Worm (Caenorhabditis elegans): ENCODE data around the gene W04B5.6.

Gene W04B5.6

DNA sequence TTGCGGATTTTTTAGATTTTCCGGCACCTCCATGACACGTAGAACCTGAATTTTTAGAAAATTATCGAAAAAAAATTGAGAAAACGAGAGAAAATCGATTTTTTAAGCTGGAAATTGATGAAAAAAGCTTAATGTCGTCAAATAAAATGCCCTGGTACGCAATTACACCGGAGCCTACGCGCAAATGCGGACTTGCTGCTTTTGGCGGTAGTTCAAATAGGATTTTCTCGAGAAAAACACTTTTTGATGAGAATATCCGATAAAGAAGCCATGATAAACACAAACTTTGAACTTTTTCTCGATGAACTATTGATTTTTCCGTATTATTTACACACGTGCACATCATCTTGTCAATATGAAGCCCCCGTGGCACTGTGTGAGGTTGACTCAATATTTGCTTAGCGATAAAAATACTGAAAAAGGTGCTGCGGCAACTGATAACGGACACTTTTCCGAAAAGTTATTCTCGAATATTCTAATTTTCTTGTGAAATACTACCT is 17.1 kb downstream of the W04B5.6 start, which contains the start of the genes W04B5.5 and W04B5.3:
Gene W04B5.5 (minus strand): TSS at position 51 of the 500 bp plus-strand sequence.
Gene W04B5.3 (plus strand): TSS at position 356 of the 500 bp plus-strand sequence.
- TF ChIP-seq ztf-23 (GFP tag; IDR thresholded peaks at IDR 0.05), result no peak
- no peak for TF ChIP-seq T22C8.4 (GFP tag; IDR thresholded peaks at IDR 0.05)
- no peak for TF ChIP-seq tab-1 (GFP tag; IDR thresholded peaks at IDR 0.05)

DNA sequence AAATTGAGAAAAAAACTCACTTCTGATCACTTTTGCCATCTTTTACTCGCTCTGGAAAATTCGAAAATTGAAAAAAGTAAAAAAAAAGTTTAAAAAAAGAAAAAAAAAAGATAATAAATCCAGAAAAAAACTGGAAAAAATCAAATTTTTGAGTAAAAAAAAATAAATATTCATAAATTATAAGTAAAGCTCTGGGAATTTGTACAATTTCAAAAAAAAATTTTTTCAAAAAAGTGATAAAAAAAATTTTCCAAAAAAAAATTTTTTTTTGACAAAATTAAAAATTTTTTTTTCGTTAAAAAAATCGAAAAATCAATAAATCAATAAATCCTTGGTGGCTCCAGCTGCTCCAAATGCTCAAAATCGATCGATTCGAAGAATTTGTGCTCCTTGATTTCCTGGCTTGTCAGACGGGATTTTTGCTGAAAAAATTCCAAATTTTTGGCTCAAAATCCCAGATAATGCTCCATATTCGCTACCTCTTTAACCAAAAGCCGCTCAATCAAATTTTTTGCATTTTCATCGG is 24.3 kb downstream of the W04B5.6 start, which contains the start of gene mrpl-30:
Gene mrpl-30 (minus strand): TSS at position 51 of the 526 bp plus-strand sequence.
- TF ChIP-seq ztf-23 (GFP tag; IDR thresholded peaks at IDR 0.05), result no peak
- 0 out of 2 replicates have a peak, but pooled peaks have one; percentile 47 for TF ChIP-seq T22C8.4 (GFP tag; IDR thresholded peaks at IDR 0.05)

DNA sequence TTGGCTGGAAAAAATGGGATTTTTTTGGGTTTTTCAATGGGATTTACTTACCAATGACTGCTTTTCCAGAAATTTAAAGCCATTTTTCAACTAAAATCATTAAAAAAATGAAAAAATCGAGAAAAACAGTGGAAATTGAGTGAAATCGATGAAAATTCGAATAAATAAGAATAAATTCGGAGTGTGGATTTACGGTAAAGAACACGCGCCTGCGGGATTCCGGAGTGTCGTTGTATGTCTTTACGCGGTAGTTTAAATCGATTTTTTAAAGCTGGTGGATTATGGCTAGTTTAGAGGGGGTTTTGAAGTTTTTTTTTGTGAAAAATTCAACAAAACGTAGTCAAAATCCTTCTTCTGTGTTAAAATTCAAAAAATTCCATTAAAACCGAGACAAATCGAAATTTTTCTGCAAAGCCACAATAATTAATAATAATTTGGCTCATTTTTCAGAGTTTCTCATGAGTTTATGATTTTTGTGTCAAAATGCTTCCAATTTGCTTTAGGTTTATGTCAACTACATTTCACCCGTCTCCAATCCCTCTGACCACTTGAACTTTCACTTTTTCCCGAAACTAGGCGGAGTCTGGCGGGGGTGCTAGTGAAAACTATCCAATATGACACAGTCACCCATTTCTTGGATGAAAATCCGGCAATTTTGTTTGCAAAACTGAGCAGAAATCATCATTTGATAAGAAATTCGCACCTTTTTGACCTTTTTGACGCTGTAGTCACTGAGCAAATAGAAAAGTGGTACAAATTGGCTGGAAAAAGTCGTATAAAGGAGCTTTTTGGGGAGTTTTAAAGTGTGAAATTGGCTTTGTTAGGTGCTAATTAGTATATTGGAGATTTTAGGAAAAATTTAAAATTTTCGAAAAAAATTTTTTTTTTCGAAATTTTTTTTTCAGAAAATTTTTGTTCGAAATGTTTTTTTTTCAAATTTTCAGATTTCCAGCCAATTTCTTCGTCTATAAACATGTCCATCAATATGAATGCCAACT is 33.8 kb downstream of the W04B5.6 start, which contains the start of the genes cic-1 and strm-1:
Gene cic-1 (minus strand): TSS at position 96 of the 998 bp plus-strand sequence.
Gene strm-1 (plus strand): TSS at position 945 of the 998 bp plus-strand sequence.
- TF ChIP-seq tab-1 (GFP tag; IDR thresholded peaks at IDR 0.05) (no peak), cog-1 (tag; optimal IDR thresholded peaks at IDR 0.05) (no peak), ztf-29 (GFP tag; IDR thresholded peaks at IDR 0.05) (no peak), ztf-23 (GFP tag; IDR thresholded peaks at IDR 0.05) (no peak), med-1 (GFP tag; optimal IDR thresholded peaks at IDR 0.05; ENCODE audit: insufficient read depth) (no peak), flt-1 (GFP tag; IDR thresholded peaks at IDR 0.05) (no peak), T22C8.4 (GFP tag; IDR thresholded peaks at IDR 0.05) (peak; percentile 66)

DNA sequence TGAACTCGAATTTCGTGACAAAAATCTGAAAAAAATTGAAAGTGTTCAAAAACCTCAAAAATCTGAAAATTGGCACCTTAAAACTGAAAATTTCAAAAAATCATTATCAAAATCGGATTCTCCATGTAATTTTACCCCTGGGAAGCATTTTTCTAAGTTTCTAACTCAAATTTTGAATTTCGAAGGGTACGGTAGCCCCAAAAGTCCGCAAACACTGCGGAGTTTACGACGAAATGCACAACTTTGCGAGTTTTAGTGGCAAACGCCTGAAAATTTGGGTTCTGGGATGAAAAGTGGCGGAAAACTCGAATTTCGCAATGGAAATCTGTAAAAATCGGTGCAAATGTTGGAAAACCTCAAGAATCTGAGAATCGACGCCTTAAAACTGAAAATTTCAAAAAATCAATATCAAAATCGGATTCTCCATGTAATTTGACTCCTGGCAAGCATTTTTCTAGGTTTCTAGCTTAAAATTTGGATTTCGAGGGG is 41.6 kb downstream of the W04B5.6 start:
- TF ChIP-seq med-1 (GFP tag; optimal IDR thresholded peaks at IDR 0.05; ENCODE audit: insufficient read depth), result no peak

DNA sequence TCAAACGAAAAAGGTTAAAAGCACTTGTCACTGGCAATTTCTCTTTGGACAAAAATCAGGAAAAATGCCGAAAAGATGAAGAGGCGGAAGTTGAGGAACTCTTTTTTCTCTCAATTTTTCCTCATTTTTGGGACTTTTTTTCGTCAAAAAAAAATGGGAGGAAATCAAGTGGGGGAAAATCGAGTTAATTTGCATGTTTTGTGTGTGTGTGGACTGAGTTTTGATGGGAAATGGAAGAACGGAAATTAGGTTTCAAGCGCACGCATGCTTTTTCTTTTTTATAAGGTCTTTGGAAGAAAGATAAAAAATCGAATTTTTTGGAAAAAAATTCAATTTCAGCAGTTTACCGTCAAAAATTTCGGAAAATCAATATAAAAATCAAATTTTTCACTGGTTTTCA is 43.6 kb downstream of the W04B5.6 start:
- TF ChIP-seq ztf-23 (GFP tag; IDR thresholded peaks at IDR 0.05) (no peak), klf-2 (GFP tag; conservative IDR thresholded peaks at IDR 0.05) (no peak)

DNA sequence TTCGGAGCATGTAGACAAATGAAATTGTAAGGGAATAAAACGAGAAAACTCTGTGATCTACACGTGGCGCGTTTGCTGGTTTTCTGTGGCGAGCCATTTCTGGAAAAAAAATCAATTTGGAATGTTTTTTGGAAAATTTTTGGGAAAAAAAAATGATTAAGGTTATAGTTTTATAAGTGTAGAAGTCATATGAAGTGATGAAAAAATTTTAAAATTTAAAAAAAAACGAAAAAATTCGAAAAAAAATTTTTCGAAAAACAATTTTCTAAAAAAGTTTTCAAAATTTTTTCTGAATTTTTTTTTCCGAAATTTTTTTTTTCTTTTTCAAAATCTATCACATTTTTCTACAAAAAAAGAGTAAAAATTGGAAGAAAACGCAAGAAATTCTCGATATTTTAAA is 48.8 kb downstream of the W04B5.6 start, which contains the start of gene H14E04.3:
Gene H14E04.3 (minus strand): TSS at position 101 of the 400 bp plus-strand sequence.
- TF ChIP-seq T22C8.4 (GFP tag; IDR thresholded peaks at IDR 0.05) (no peak), flt-1 (GFP tag; IDR thresholded peaks at IDR 0.05) (no peak), med-1 (GFP tag; optimal IDR thresholded peaks at IDR 0.05; ENCODE audit: insufficient read depth) (no peak), ztf-23 (GFP tag; IDR thresholded peaks at IDR 0.05) (no peak), ref-1 (GFP tag; conservative IDR thresholded peaks at IDR 0.05) (no peak), ztf-29 (GFP tag; IDR thresholded peaks at IDR 0.05) (no peak), cog-1 (tag; optimal IDR thresholded peaks at IDR 0.05) (no peak)
